Fruit fly (Drosophila melanogaster) whole organism: ENCODE results near the gene PIG-L.

Experiments used
- CG8478 ChIP-seq: fragments of >200 bp; optimal IDR thresholded peaks from 2 replicates; lab custom pipeline; 2018; ENCODE audit warnings: inconsistent platforms
- Dll ChIP-seq: fragments of >200 bp; optimal IDR thresholded peaks from 2 replicates; lab custom pipeline; 2017
- EcR ChIP-seq, 2 experiments: fragments of >200 bp; optimal IDR thresholded peaks; 2 replicates each; lab custom pipeline; 2017; ENCODE audit warnings: missing biosample characterization in 2 of 2, missing genetic modification characterization in 2 of 2, missing genetic modification reagents in 2 of 2
- pan ChIP-seq: fragments of >200 bp; optimal IDR thresholded peaks from 2 replicates; lab custom pipeline; 2017
- psq ChIP-seq: fragments of >200 bp; optimal IDR thresholded peaks from 2 replicates; lab custom pipeline; 2017
- usp ChIP-seq: fragments of >200 bp; optimal IDR thresholded peaks from 2 replicates; lab custom pipeline; 2017; ENCODE audit warnings: missing biosample characterization, missing genetic modification characterization, mixed read lengths

Gene PIG-L

dm6 chr3R:19995408-19995807 lies 25.7 kb downstream of the PIG-L start:
- TF ChIP-seq psq (lab: Kevin White, UChicago), result no peak
- TF ChIP-seq usp (GFP tag; lab: Kevin White, UChicago), result no peak
- no peak for TF ChIP-seq CG8478
- no peak for TF ChIP-seq EcR (GFP tag; optimal IDR thresholded peaks at IDR 0.05; lab: Kevin White, UChicago)
- no peak for TF ChIP-seq pan
- no peak for TF ChIP-seq Dll (lab: Kevin White, UChicago)

dm6 chr3R:19985376-19985775 lies 35.8 kb downstream of the PIG-L start:
- TF ChIP-seq pan, result no peak
- no peak for TF ChIP-seq EcR (GFP tag; optimal IDR thresholded peaks at IDR 0.05; lab: Kevin White, UChicago)
- no peak for TF ChIP-seq psq (lab: Kevin White, UChicago)
- TF ChIP-seq Dll (lab: Kevin White, UChicago), result no peak
- TF ChIP-seq usp (GFP tag; lab: Kevin White, UChicago), result no peak
- TF ChIP-seq CG8478, result no peak

dm6 chr3R:19972598-19972997 lies 48.5 kb downstream of the PIG-L start, which contains the start of gene CG31213:
Gene CG31213 (plus strand): TSS chr3R:19972898.
- TF ChIP-seq CG8478 (no peak), EcR (GFP tag; optimal IDR thresholded peaks at IDR 0.05; lab: Kevin White, UChicago) (no peak)

dm6 chr3R:19968695-19969094 lies 52.4 kb downstream of the PIG-L start:
- TF ChIP-seq Dll (lab: Kevin White, UChicago) (no peak), usp (GFP tag; lab: Kevin White, UChicago) (no peak), pan (no peak), EcR (GFP tag; optimal IDR thresholded peaks at IDR 0.05; lab: Kevin White, UChicago) (no peak), CG8478 (no peak), psq (lab: Kevin White, UChicago) (no peak)
